Worm (Caenorhabditis elegans) whole organism, L2 larva: Measurements from ENCODE around the gene decr-1.2.

Experiments used
- F13H6.1 ChIP-seq: sonication (generic microtip); optimal IDR thresholded peaks from 2 replicates; lab custom pipeline; 2016; ENCODE audit warnings: missing genetic modification characterization, missing compliant biosample characterization
- mbf-1 ChIP-seq: sonication (generic microtip); optimal IDR thresholded peaks from 2 replicates; lab custom pipeline; 2017; ENCODE audit warnings: missing biosample characterization, missing genetic modification characterization
- nhr-21 ChIP-seq: fragments of 150-350 bp; optimal IDR thresholded peaks from 2 replicates; lab custom pipeline; 2014; ENCODE audit warnings: missing biosample characterization, missing genetic modification characterization
- ztf-11 ChIP-seq: sonication (generic microtip); optimal IDR thresholded peaks from 2 replicates; lab custom pipeline; 2017; ENCODE audit warnings: missing biosample characterization, missing genetic modification characterization

decr-1.2 gene

DNA sequence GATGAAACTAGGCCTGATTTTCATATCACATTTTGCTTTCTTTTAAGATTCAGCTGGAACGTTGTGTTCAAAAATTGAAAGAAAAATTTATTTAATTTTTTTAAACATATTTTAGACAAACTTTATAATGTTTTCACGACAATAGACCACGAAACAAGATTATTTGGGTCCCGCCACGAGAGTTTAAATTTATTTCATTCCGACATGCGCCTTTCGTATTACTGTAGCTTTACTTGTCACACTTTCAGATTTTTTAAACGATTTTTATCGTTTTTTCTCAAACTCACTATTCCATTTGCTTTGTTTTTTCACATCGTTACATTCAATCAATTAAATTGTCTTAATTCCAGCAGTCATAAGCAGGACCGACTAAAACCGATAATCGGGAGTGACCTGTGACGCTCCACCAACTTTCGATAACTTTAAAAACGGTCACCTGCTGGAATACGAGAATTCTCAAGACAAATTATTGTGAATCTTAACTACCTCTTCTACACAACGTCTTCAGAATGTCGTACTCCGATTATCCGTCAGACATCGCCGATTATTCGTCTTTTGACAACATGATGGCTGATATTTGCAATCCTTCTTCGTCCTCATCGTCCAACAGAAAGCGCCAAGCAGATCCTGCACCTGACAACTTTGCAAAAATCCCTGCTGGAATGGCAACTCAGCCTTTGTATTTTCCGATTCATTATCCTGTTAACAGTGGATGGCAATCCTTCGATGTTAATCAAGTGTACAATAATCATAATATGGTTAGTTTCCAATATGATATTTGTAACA, 48.6 kb downstream of the decr-1.2 start, which contains the start of gene aptf-3:
TSS of gene aptf-3 (plus strand) at position 351 of the 786 bp plus-strand sequence.
- no peak for TF ChIP-seq ztf-11 (tag; lab: Kevin White, UChicago)
- TF ChIP-seq mbf-1 = no peak
- TF ChIP-seq nhr-21 = no peak
- no peak for TF ChIP-seq F13H6.1 (tag; lab: Kevin White, UChicago)
